Comparison of ENCODE assay signal across 2 worm cellular contexts in genomic region chrV:13649730-13650349, ce11.
A peak's percentile ranks its signal among the peaks of the same experiment; 100 is the strongest.
TF ChIP-seq lines count a peak whose summit lies in the region.

Gene H37A05.4, minus strand, starts transcription at chrV:13649780.

TF ChIP-seq in whole organism, L4 larva, 104 proteins besides CTCF, POLR2A, EP300 and RAD21 (continued from another document):
- no peak for TF ChIP-seq nhr-25 (tag; optimal IDR thresholded peaks at IDR 0.05; lab: Kevin White, UChicago; ENCODE audit: borderline replicate concordance, insufficient read depth)
- TF ChIP-seq daf-16 (GFP tag; optimal IDR thresholded peaks at IDR 0.05; lab: Kevin White, UChicago) = no peak
- no peak for TF ChIP-seq daf-16 (tag; optimal IDR thresholded peaks at IDR 0.05; lab: Kevin White, UChicago)
- peak; percentile 8 for TF ChIP-seq spr-1 (tag; optimal IDR thresholded peaks at IDR 0.05; lab: Kevin White, UChicago)
- no peak for TF ChIP-seq nhr-11 (tag; optimal IDR thresholded peaks at IDR 0.05; lab: Kevin White, UChicago)
- peak; percentile 84 for TF ChIP-seq gei-8 (GFP tag; optimal IDR thresholded peaks at IDR 0.05; lab: Kevin White, UChicago)
- TF ChIP-seq duxl-1 (tag; optimal IDR thresholded peaks at IDR 0.05; lab: Kevin White, UChicago; ENCODE audit: poor library complexity) = peak; percentile 84
- no peak for TF ChIP-seq ztf-7 (tag; optimal IDR thresholded peaks at IDR 0.05; lab: Kevin White, UChicago)
- peak; percentile 51; the same call in 1 of the 2 replicates for TF ChIP-seq pha-4 (GFP tag; IDR thresholded peaks at IDR 0.05; lab: Robert Waterston, UW)
- TF ChIP-seq pha-4 (tag; optimal IDR thresholded peaks at IDR 0.05; lab: Kevin White, UChicago) = no peak
- TF ChIP-seq snpc-1.2 (GFP tag; IDR thresholded peaks at IDR 0.05; lab: Robert Waterston, UW) = no peak
- no peak for TF ChIP-seq fos-1 (tag; optimal IDR thresholded peaks at IDR 0.05; lab: Kevin White, UChicago)
- TF ChIP-seq tra-1 (GFP tag; IDR thresholded peaks at IDR 0.05; lab: Robert Waterston, UW) = no peak

TF ChIP-seq in whole organism, young adult, 124 proteins besides CTCF, POLR2A, EP300 and RAD21 (continued from another document):
- TF ChIP-seq somi-1 (GFP tag; optimal IDR thresholded peaks at IDR 0.05; lab: Kevin White, UChicago) (no peak), F57C9.4 (tag; optimal IDR thresholded peaks at IDR 0.05; lab: Kevin White, UChicago) (peak; percentile 91), C06A6.2 (GFP tag; conservative IDR thresholded peaks at IDR 0.05; lab: Robert Waterston, UW) (peak; percentile 57), ztf-3 (GFP tag; optimal IDR thresholded peaks at IDR 0.05; lab: Kevin White, UChicago) (no peak), B0336.3 (GFP tag; IDR thresholded peaks at IDR 0.05; lab: Robert Waterston, UW) (peak; percentile 92), hrde-1 (tag; optimal IDR thresholded peaks at IDR 0.05; lab: Kevin White, UChicago; ENCODE audit: borderline replicate concordance) (peak; percentile 5), dpl-1 (GFP tag; optimal IDR thresholded peaks at IDR 0.05; lab: Kevin White, UChicago) (no peak), lin-54 (GFP tag; optimal IDR thresholded peaks at IDR 0.05; lab: Kevin White, UChicago) (peak; percentile 8), mel-28 (tag; optimal IDR thresholded peaks at IDR 0.05; lab: Kevin White, UChicago; ENCODE audit: borderline replicate concordance) (no peak), snpc-1.3 (tag; optimal IDR thresholded peaks at IDR 0.05; lab: Kevin White, UChicago; ENCODE audit: insufficient read depth) (no peak), ztf-25 (GFP tag; IDR thresholded peaks at IDR 0.05; lab: Robert Waterston, UW) (no peak), F23B12.7 (tag; optimal IDR thresholded peaks at IDR 0.05; lab: Kevin White, UChicago; ENCODE audit: insufficient read depth) (no peak), snpc-3.4 (tag; optimal IDR thresholded peaks at IDR 0.05; lab: Kevin White, UChicago) (no peak), B0035.1 (tag; optimal IDR thresholded peaks at IDR 0.05; lab: Kevin White, UChicago) (peak; percentile 66), egrh-3 (GFP tag; IDR thresholded peaks at IDR 0.05; lab: Robert Waterston, UW) (no peak), madf-3 (GFP tag; IDR thresholded peaks at IDR 0.05; lab: Robert Waterston, UW) (peak; percentile 35; the same call in 1 of the 2 replicates), F55B11.4 (tag; optimal IDR thresholded peaks at IDR 0.05; lab: Kevin White, UChicago; ENCODE audit: borderline replicate concordance, insufficient read depth) (no peak), him-1 (tag; optimal IDR thresholded peaks at IDR 0.05; lab: Kevin White, UChicago) (peak; percentile 58)
